Worm (Caenorhabditis elegans) whole organism, L4 larva: Measurements from ENCODE around the gene T08G5.15.

Experiments
- F49E8.2 ChIP-seq: sonication (generic microtip); optimal IDR thresholded peaks from 2 replicates; lab custom pipeline; 2016; ENCODE audit warnings: missing compliant biosample characterization, mild to moderate bottlenecking, missing genetic modification characterization, borderline replicate concordance
- snpc-1.2 ChIP-seq: fragments of 200-800 bp; sonication (Bioruptor generic); IDR thresholded peaks from 2 replicates; pipeline ENCODE4 v1.3.6; 2022; ENCODE audit warnings: missing genetic modification reagents, missing genetic modification characterization, missing compliant biosample characterization
- tra-1 ChIP-seq: fragments of 200-800 bp; sonication (Bioruptor generic); IDR thresholded peaks from 2 replicates; pipeline ENCODE4 v1.3.6; 2022; ENCODE audit warnings: missing genetic modification reagents, missing genetic modification characterization, missing compliant biosample characterization
- unc-62 ChIP-seq, 3 experiments: fragments of 150-350 bp in 1 of 3; sonication (generic microtip); optimal IDR thresholded peaks in 2 of 3; peaks in 1 of 3; 1 replicate in 1 of 3; 2 replicates in 2 of 3; lab custom pipeline; 2014 to 2017; ENCODE audit warnings: missing biosample characterization in 3 of 3, missing genetic modification characterization in 3 of 3, missing genetic modification reagents in 3 of 3, missing genotype in 1 of 3

DNA sequence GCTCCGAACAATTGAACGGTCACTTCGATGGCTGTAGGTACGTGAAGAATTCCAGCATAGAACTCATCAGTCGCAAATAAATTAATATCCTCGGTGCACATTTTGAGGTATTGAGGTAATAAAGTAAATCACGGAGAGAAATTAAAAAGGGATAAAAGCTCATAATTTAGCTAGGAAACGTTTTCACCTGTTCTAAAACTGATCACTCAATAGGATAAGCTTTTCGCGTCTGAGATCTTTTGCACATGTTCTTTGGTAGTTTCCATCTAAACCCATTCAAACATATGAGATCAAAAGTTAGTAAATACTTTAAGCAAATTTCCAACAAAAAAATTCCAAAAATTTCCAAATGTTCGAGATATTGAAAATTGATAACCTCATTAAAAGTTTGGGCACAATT is 5.5 kb downstream of the T08G5.15 start, which contains the start of gene srh-308:
- TF ChIP-seq unc-62 (GFP tag; optimal IDR thresholded peaks at IDR 0.05 in 1 of 2; lab: Kevin White, UChicago) = no peak
- TF ChIP-seq unc-62 (tag; optimal IDR thresholded peaks at IDR 0.05; lab: Kevin White, UChicago) = no peak
- no peak for TF ChIP-seq tra-1 (GFP tag; lab: Robert Waterston, UW)
- no peak for TF ChIP-seq F49E8.2
- TF ChIP-seq snpc-1.2 (GFP tag; lab: Robert Waterston, UW) = no peak
